Fruit fly (Drosophila melanogaster) whole organism, embryonic: ENCODE measurements around the gene CG14669.

Experiments used
- Atf-2 ChIP-seq: fragments of 200-800 bp; sonication (Bioruptor generic); optimal IDR thresholded peaks from 2 replicates; lab custom pipeline; 2016; ENCODE audit warnings: missing biosample characterization, missing genetic modification characterization
- BEAF-32 ChIP-seq: fragments of 200-800 bp; sonication (Bioruptor generic); optimal IDR thresholded peaks from 3 replicates; lab custom pipeline; 2017; ENCODE audit warnings: missing biosample characterization, missing genetic modification characterization, mild to moderate bottlenecking, moderate library complexity, missing genetic modification reagents
- CG10209 ChIP-seq: fragments of 200-800 bp; sonication (Bioruptor generic); optimal IDR thresholded peaks from 3 replicates; lab custom pipeline; 2017; ENCODE audit warnings: missing biosample characterization, mild to moderate bottlenecking, missing genetic modification characterization, missing genetic modification reagents
- CG10431 ChIP-seq: fragments of 200-800 bp; sonication (Bioruptor generic); optimal IDR thresholded peaks from 3 replicates; lab custom pipeline; 2018; ENCODE audit warnings: missing biosample characterization, mild to moderate bottlenecking, missing genetic modification characterization
- CG10979 ChIP-seq: fragments of 200-800 bp; sonication (Bioruptor generic); optimal IDR thresholded peaks from 2 replicates; lab custom pipeline; 2018; ENCODE audit warnings: missing biosample characterization, mild to moderate bottlenecking, missing genetic modification characterization, moderate library complexity
- CG11093 ChIP-seq: fragments of 200-800 bp; sonication (Bioruptor generic); IDR thresholded peaks from 3 replicates; pipeline ENCODE4 v1.3.6; 2022; ENCODE audit warnings: missing biosample characterization, missing genetic modification characterization
- CG12299 ChIP-seq: fragments of 200-800 bp; sonication (Bioruptor generic); optimal IDR thresholded peaks from 2 replicates; lab custom pipeline; 2018; ENCODE audit warnings: missing biosample characterization, mild to moderate bottlenecking, missing genetic modification characterization
- CG12769 ChIP-seq: fragments of 200-800 bp; sonication (Bioruptor generic); optimal IDR thresholded peaks from 2 replicates; lab custom pipeline; 2019; ENCODE audit warnings: missing biosample characterization, mild to moderate bottlenecking, missing genetic modification characterization, moderate library complexity
- CG15514 ChIP-seq: fragments of 200-800 bp; sonication (Bioruptor generic); optimal IDR thresholded peaks from 3 replicates; lab custom pipeline; 2017; ENCODE audit warnings: missing biosample characterization, missing genetic modification characterization, mild to moderate bottlenecking, moderate library complexity, missing genetic modification reagents
- CG17359 ChIP-seq: fragments of 200-800 bp; sonication (Bioruptor generic); optimal IDR thresholded peaks from 3 replicates; lab custom pipeline; 2018; ENCODE audit warnings: missing biosample characterization, mild to moderate bottlenecking, missing genetic modification characterization, moderate library complexity
- CG18599 ChIP-seq: fragments of 200-800 bp; sonication (Bioruptor generic); optimal IDR thresholded peaks from 3 replicates; lab custom pipeline; 2017; ENCODE audit warnings: missing biosample characterization, missing genetic modification characterization, mild to moderate bottlenecking, moderate library complexity, missing genetic modification reagents
- CG31224 ChIP-seq: fragments of 200-800 bp; sonication (Bioruptor generic); IDR thresholded peaks from 2 replicates; pipeline ENCODE4 v1.3.6; 2022; ENCODE audit warnings: missing biosample characterization, missing genetic modification characterization
- CG3163 ChIP-seq: fragments of 200-800 bp; sonication (Bioruptor generic); optimal IDR thresholded peaks from 3 replicates; lab custom pipeline; 2016; ENCODE audit warnings: missing biosample characterization, missing genetic modification characterization
- CG3838 ChIP-seq: fragments of 200-800 bp; sonication (Bioruptor generic); optimal IDR thresholded peaks from 3 replicates; lab custom pipeline; 2016; ENCODE audit warnings: missing biosample characterization, missing genetic modification characterization
- CG42726 ChIP-seq: fragments of 200-800 bp; sonication (Bioruptor generic); IDR thresholded peaks from 2 replicates; pipeline ENCODE4 v1.3.6; 2022; ENCODE audit warnings: missing biosample characterization, missing genetic modification characterization; ENCODE audit not compliant: partially characterized antibody
- CG6175 ChIP-seq: fragments of 200-800 bp; sonication (Bioruptor generic); IDR thresholded peaks from 3 replicates; pipeline ENCODE4 v1.3.6; 2022; ENCODE audit warnings: missing biosample characterization, missing genetic modification characterization
- CG6813 ChIP-seq: fragments of 200-800 bp; sonication (Bioruptor generic); optimal IDR thresholded peaks from 2 replicates; lab custom pipeline; 2017; ENCODE audit warnings: missing biosample characterization, missing genetic modification characterization, mild to moderate bottlenecking, moderate library complexity, missing genetic modification reagents
- CG7372 ChIP-seq: fragments of 200-800 bp; sonication (Bioruptor generic); IDR thresholded peaks from 2 replicates; pipeline ENCODE4 v1.3.6; 2022; ENCODE audit warnings: missing biosample characterization, missing genetic modification characterization
- CG8290 ChIP-seq, 3 experiments: fragments of 200-800 bp; sonication (Bioruptor generic); optimal IDR thresholded peaks; 2 replicates each; lab custom pipeline; 2016 to 2019; ENCODE audit warnings: missing biosample characterization in 3 of 3, missing genetic modification characterization in 3 of 3, mild to moderate bottlenecking in 2 of 3, moderate library complexity in 1 of 3
- CG8478 ChIP-seq: fragments of >200 bp; optimal IDR thresholded peaks from 2 replicates; lab custom pipeline; 2018
- D19A ChIP-seq: fragments of 200-800 bp; optimal IDR thresholded peaks from 3 replicates; lab custom pipeline; 2019; ENCODE audit warnings: missing biosample characterization, mild to moderate bottlenecking, missing genetic modification characterization, moderate library complexity
- Drgx ChIP-seq: fragments of 200-800 bp; sonication (Bioruptor generic); IDR thresholded peaks from 2 replicates; pipeline ENCODE4 v1.3.6; 2022; ENCODE audit warnings: missing biosample characterization, missing genetic modification characterization
- E2f2 ChIP-seq: fragments of 200-800 bp; sonication (Bioruptor generic); IDR thresholded peaks from 2 replicates; pipeline ENCODE4 v1.3.6; 2022; ENCODE audit warnings: missing biosample characterization, missing genetic modification characterization
- Ets65A ChIP-seq: fragments of 200-800 bp; sonication (Bioruptor generic); peaks from one replicate; lab custom pipeline; 2016; ENCODE audit warnings: missing biosample characterization, missing genetic modification characterization
- H2.0 ChIP-seq: fragments of 200-800 bp; sonication (Bioruptor generic); IDR thresholded peaks from 2 replicates; pipeline ENCODE4 v1.3.6; 2022; ENCODE audit warnings: missing biosample characterization, missing genetic modification characterization
- HLH4C ChIP-seq: fragments of 200-800 bp; sonication (Bioruptor generic); IDR thresholded peaks from 3 replicates; pipeline ENCODE4 v1.3.6; 2022; ENCODE audit warnings: missing biosample characterization, missing genetic modification characterization; ENCODE audit not compliant: partially characterized antibody
- Hr78 ChIP-seq, 2 experiments: fragments of 200-800 bp in 1 of 2; fragments of >200 bp in 1 of 2; sonication (Bioruptor generic) in 1 of 2; optimal IDR thresholded peaks; 2 replicates each; lab custom pipeline; 2017 to 2019; ENCODE audit warnings: missing biosample characterization in 2 of 2, missing genetic modification characterization in 2 of 2, mild to moderate bottlenecking in 1 of 2, moderate library complexity in 1 of 2
- Mrtf ChIP-seq: fragments of 200-800 bp; sonication (Bioruptor generic); IDR thresholded peaks from 3 replicates; pipeline ENCODE4 v1.3.6; 2022; ENCODE audit warnings: missing biosample characterization, missing genetic modification characterization
- Poxn ChIP-seq: fragments of 200-800 bp; sonication (Bioruptor generic); IDR thresholded peaks from 2 replicates; pipeline ENCODE4 v1.3.6; 2022; ENCODE audit warnings: missing biosample characterization, missing genetic modification characterization
- Rfx ChIP-seq: fragments of 200-800 bp; sonication (Bioruptor generic); IDR thresholded peaks from 2 replicates; pipeline ENCODE4 v1.3.6; 2022; ENCODE audit warnings: missing biosample characterization, missing genetic modification characterization
- ase ChIP-seq: fragments of 200-800 bp; sonication (Bioruptor generic); IDR thresholded peaks from 3 replicates; pipeline ENCODE4 v1.3.6; 2022; ENCODE audit warnings: missing biosample characterization, missing genetic modification characterization
- bab2 ChIP-seq: fragments of 200-800 bp; sonication (Bioruptor generic); optimal IDR thresholded peaks from 2 replicates; lab custom pipeline; 2016; ENCODE audit warnings: missing biosample characterization, missing genetic modification characterization
- dan ChIP-seq: fragments of 200-800 bp; sonication (Bioruptor generic); IDR thresholded peaks from 2 replicates; pipeline ENCODE4 v1.3.6; 2022; ENCODE audit warnings: missing biosample characterization, missing genetic modification characterization
- disco-r ChIP-seq: fragments of 200-800 bp; sonication (Bioruptor generic); optimal IDR thresholded peaks from 2 replicates; lab custom pipeline; 2016; ENCODE audit warnings: missing biosample characterization, missing genetic modification characterization
- emc ChIP-seq: fragments of 200-800 bp; sonication (Bioruptor generic); optimal IDR thresholded peaks from 2 replicates; lab custom pipeline; 2016; ENCODE audit warnings: missing biosample characterization, missing genetic modification characterization
- gcm ChIP-seq: fragments of 200-800 bp; sonication (Bioruptor generic); optimal IDR thresholded peaks from 2 replicates; lab custom pipeline; 2019; ENCODE audit warnings: missing biosample characterization, mild to moderate bottlenecking, missing genetic modification characterization, moderate library complexity
- gfzf ChIP-seq: fragments of 200-800 bp; sonication (Bioruptor generic); optimal IDR thresholded peaks from 2 replicates; lab custom pipeline; 2016; ENCODE audit warnings: missing biosample characterization, mild to moderate bottlenecking, missing genetic modification characterization, moderate library complexity
- grn ChIP-seq: fragments of 200-800 bp; sonication (Bioruptor generic); optimal IDR thresholded peaks from 3 replicates; lab custom pipeline; 2017; ENCODE audit warnings: missing biosample characterization, missing genetic modification characterization
- gsb-n ChIP-seq: fragments of 200-800 bp; sonication (Bioruptor generic); optimal IDR thresholded peaks from 3 replicates; lab custom pipeline; 2018; ENCODE audit warnings: missing biosample characterization, mild to moderate bottlenecking, missing genetic modification characterization
- hth ChIP-seq: fragments of >200 bp; optimal IDR thresholded peaks from 2 replicates; lab custom pipeline; 2017; ENCODE audit warnings: inconsistent platforms
- nom ChIP-seq: fragments of 200-800 bp; sonication (Bioruptor generic); optimal IDR thresholded peaks from 2 replicates; lab custom pipeline; 2017; ENCODE audit warnings: missing biosample characterization, missing genetic modification characterization, mild to moderate bottlenecking, moderate library complexity, missing genetic modification reagents
- tgo ChIP-seq: fragments of 200-800 bp; sonication (Bioruptor generic); IDR thresholded peaks from 3 replicates; pipeline ENCODE4 v1.3.6; 2022; ENCODE audit warnings: missing biosample characterization, missing genetic modification characterization
- trem ChIP-seq: fragments of 200-800 bp; optimal IDR thresholded peaks from 3 replicates; lab custom pipeline; 2019; ENCODE audit warnings: missing biosample characterization, mild to moderate bottlenecking, missing genetic modification characterization, moderate library complexity
- twi ChIP-seq: fragments of 200-800 bp; optimal IDR thresholded peaks from 2 replicates; lab custom pipeline; 2019; ENCODE audit warnings: missing biosample characterization, mild to moderate bottlenecking, missing genetic modification characterization, moderate library complexity

CG14669 gene

DNA sequence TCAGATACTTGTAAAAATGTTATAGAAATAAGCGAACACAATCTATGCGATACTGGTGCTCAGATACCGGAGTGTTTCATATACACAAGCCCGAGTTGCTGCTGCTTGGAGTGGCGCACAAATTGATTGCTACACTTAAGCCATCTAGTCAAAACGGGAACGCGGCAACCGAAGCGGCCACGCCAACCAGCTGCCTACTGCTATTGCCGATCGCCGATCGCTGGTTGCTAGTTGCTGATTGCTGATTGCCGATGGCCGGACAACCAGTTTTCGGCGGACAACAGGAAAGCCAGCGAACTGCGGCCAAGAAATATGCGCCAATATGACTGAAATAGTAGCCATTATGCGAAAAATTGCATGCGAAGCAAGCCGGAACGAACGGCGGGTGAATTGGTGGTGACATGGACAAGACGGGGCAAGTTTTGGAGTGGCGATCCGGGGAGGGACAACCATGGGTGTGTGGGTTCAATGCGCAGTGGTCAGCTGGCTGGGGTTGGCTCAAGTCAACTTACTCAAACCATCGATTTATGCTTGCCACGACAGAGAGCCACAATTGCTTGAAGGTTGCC, 24.1 kb upstream of the CG14669 start:
- peak; percentile 33 for TF ChIP-seq nom (GFP tag; lab: Kevin White, UChicago)
- no peak for TF ChIP-seq CG3838 (GFP tag; lab: Kevin White, UChicago)
- TF ChIP-seq CG8478 (lab: Kevin White, UChicago), result no peak
- TF ChIP-seq D19A, result no peak
- no peak for TF ChIP-seq bab2
- TF ChIP-seq CG18599 (GFP tag; lab: Kevin White, UChicago), result no peak
- TF ChIP-seq twi (tag; lab: Kevin White, UChicago), result no peak
- no peak for TF ChIP-seq Hr78 (GFP tag; optimal IDR thresholded peaks at IDR 0.05; lab: Kevin White, UChicago)
- TF ChIP-seq Mrtf (GFP tag; lab: Robert Waterston, UW), result no peak
- TF ChIP-seq CG6175 (GFP tag; lab: Robert Waterston, UW), result peak; percentile 53; the same call in 1 of the 3 replicates
- no peak for TF ChIP-seq trem (tag; lab: Kevin White, UChicago)
- no peak for TF ChIP-seq CG3163 (GFP tag; lab: Kevin White, UChicago)
- no peak for TF ChIP-seq E2f2
- no peak for TF ChIP-seq emc (GFP tag; lab: Kevin White, UChicago)
- no peak for TF ChIP-seq disco-r
- TF ChIP-seq Poxn (GFP tag; lab: Robert Waterston, UW), result no peak
- no peak for TF ChIP-seq CG6813 (GFP tag; lab: Kevin White, UChicago)
- no peak for TF ChIP-seq hth (lab: Kevin White, UChicago)
- TF ChIP-seq CG17359 (tag; lab: Kevin White, UChicago), result no peak
- TF ChIP-seq H2.0 (GFP tag; lab: Robert Waterston, UW), result no peak
- TF ChIP-seq CG10979 (tag; lab: Kevin White, UChicago), result no peak
- TF ChIP-seq CG7372 (GFP tag; lab: Robert Waterston, UW), result no peak
- TF ChIP-seq gcm (GFP tag; lab: Kevin White, UChicago), result no peak
- peak; percentile 15; the same call in 1 of the 2 replicates for TF ChIP-seq Rfx (GFP tag; lab: Robert Waterston, UW)
- no peak for TF ChIP-seq CG15514 (GFP tag; lab: Kevin White, UChicago)
- no peak for TF ChIP-seq CG8290 (GFP tag; optimal IDR thresholded peaks at IDR 0.05; lab: Kevin White, UChicago)
- no peak for TF ChIP-seq CG8290 (tag; optimal IDR thresholded peaks at IDR 0.05; lab: Kevin White, UChicago)
- TF ChIP-seq dan (GFP tag; lab: Robert Waterston, UW), result no peak
- TF ChIP-seq CG10431 (GFP tag; lab: Kevin White, UChicago), result no peak
- TF ChIP-seq grn (GFP tag; lab: Kevin White, UChicago), result peak; percentile 29
- TF ChIP-seq tgo (GFP tag; lab: Robert Waterston, UW), result no peak
- TF ChIP-seq gsb-n, result no peak
- TF ChIP-seq CG10209 (GFP tag; lab: Kevin White, UChicago), result no peak
- no peak for TF ChIP-seq Atf-2
- TF ChIP-seq BEAF-32 (GFP tag; lab: Kevin White, UChicago), result no peak
- peak; percentile 54 for TF ChIP-seq CG12769 (tag; lab: Kevin White, UChicago)
- 0 out of 2 replicates have a peak, but pooled peaks have one; percentile 7 for TF ChIP-seq Drgx (GFP tag; lab: Robert Waterston, UW)
- TF ChIP-seq CG42726 (GFP tag; lab: Robert Waterston, UW), result no peak
- TF ChIP-seq Ets65A (GFP tag; lab: Kevin White, UChicago), result peak; percentile 55
- no peak for TF ChIP-seq CG12299 (tag; lab: Kevin White, UChicago)
- TF ChIP-seq CG31224 (GFP tag; lab: Robert Waterston, UW), result no peak
- TF ChIP-seq ase, result no peak
- 0 out of 3 replicates have a peak, but pooled peaks have one; percentile 14 for TF ChIP-seq CG11093 (GFP tag; lab: Robert Waterston, UW)
- TF ChIP-seq gfzf (GFP tag; lab: Kevin White, UChicago), result no peak
- TF ChIP-seq HLH4C (GFP tag; lab: Robert Waterston, UW), result no peak
